Worm (Caenorhabditis elegans) whole organism, L3 larva: ENCODE data around the gene F38C2.1.

Experiments
- ama-1 ChIP-seq: fragments of 150-350 bp; optimal IDR thresholded peaks from 2 replicates; lab custom pipeline; 2018
- egl-27 ChIP-seq: sonication (generic microtip); optimal IDR thresholded peaks from 4 replicates; lab custom pipeline; 2017; ENCODE audit warnings: missing biosample characterization, missing genetic modification reagents, missing genetic modification characterization
- lin-15B ChIP-seq: fragments of 150-350 bp; optimal IDR thresholded peaks from 2 replicates; lab custom pipeline; 2014; ENCODE audit warnings: missing biosample characterization, missing genetic modification characterization
- nhr-11 ChIP-seq: fragments of 150-350 bp; optimal IDR thresholded peaks from 2 replicates; lab custom pipeline; 2014; ENCODE audit warnings: missing biosample characterization, missing genetic modification characterization
- nhr-12 ChIP-seq: fragments of 150-350 bp; optimal IDR thresholded peaks from 2 replicates; lab custom pipeline; 2014; ENCODE audit warnings: missing biosample characterization, missing genetic modification characterization
- snpc-4 ChIP-seq: fragments of 150-350 bp; optimal IDR thresholded peaks from 2 replicates; lab custom pipeline; 2014; ENCODE audit warnings: missing biosample characterization, missing genetic modification characterization
- zag-1 ChIP-seq: fragments of 150-350 bp; optimal IDR thresholded peaks from 2 replicates; lab custom pipeline; 2014; ENCODE audit warnings: missing biosample characterization, missing genetic modification characterization

DNA sequence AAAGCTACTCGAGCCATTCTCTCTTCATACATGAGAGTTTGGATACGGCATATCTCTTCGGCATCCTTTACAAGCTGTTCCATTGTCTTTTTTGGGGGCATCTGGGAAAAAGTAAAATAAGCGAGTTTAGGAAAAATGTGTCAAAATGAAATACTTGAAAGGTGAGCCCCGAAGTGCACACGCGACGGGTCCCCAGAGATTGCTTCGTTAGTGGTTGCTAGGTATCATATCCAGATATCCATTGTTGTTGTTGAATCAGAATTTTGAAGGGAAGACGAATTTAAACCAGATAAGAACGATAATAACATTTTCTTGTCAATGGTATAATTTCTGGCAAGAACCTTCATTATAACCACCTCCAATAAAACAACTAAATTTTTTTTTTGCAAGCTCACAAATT is 36.3 kb upstream of the F38C2.1 start, which contains the start of gene H25K10.2:
- no peak for TF ChIP-seq egl-27 (tag; lab: Kevin White, UChicago)
- TF ChIP-seq ama-1 (lab: Kevin White, UChicago): no peak
- TF ChIP-seq nhr-11: no peak
- TF ChIP-seq zag-1 (tag; lab: Kevin White, UChicago): no peak
- TF ChIP-seq nhr-12 (tag; lab: Kevin White, UChicago): no peak
- TF ChIP-seq lin-15B (tag; lab: Kevin White, UChicago): no peak
- no peak for TF ChIP-seq snpc-4 (tag; lab: Kevin White, UChicago)
